Worm (Caenorhabditis elegans) whole organism, L1 larva: Measurements from ENCODE around the gene ilys-4.

Experiments
- elt-3 ChIP-seq, 6 experiments: fragments of 150-350 bp in 1 of 6; sonication (generic microtip); optimal IDR thresholded peaks; 2 replicates each; lab custom pipeline; 2017 to 2018; ENCODE audit warnings: missing biosample characterization in 6 of 6, missing genetic modification characterization in 6 of 6, inconsistent platforms in 1 of 6
- lsy-2 ChIP-seq, 2 experiments: fragments of 150-350 bp; optimal IDR thresholded peaks; 2 replicates each; lab custom pipeline; 2014; ENCODE audit warnings: missing biosample characterization in 2 of 2, missing genetic modification characterization in 2 of 2
- skn-1 ChIP-seq: fragments of 150-350 bp; optimal IDR thresholded peaks from 2 replicates; lab custom pipeline; 2014; ENCODE audit warnings: missing biosample characterization, missing genetic modification characterization

DNA sequence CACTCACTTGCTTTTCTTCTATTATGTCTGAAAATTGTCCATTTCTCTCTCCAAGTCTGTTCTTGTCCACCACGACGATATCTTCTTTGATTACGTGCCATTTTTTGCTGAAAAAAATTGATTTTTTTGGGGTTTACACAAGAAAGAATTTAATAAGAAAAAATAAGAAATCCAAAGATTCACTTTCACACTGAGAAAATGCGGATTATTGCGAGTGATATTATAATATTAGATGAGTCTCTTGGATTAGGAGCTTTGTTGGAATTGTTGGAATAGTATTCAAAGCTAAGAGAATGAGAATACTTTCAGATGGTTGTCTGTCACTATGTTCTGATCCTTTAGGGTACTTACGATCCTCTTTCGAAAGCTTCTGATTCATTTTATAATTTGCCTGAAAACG, 41.5 kb upstream of the ilys-4 start, which contains the start of gene F20D12.7:
- TF ChIP-seq elt-3 (tag; optimal IDR thresholded peaks at IDR 0.05; lab: Kevin White, UChicago), result no peak
- TF ChIP-seq lsy-2 (tag; optimal IDR thresholded peaks at IDR 0.05; lab: Kevin White, UChicago), result no peak
- TF ChIP-seq skn-1 (tag; lab: Kevin White, UChicago), result no peak
